Worm (Caenorhabditis elegans) whole organism, L4 larva: ENCODE data around the gene C18G1.7.

Experiments
- F44E2.7 ChIP-seq: fragments of 200-800 bp; sonication (Bioruptor generic); IDR thresholded peaks from 2 replicates; pipeline ENCODE4 v2.1.2; 2022; ENCODE audit warnings: missing genetic modification characterization, missing compliant biosample characterization
- T20F7.1 ChIP-seq: fragments of 200-800 bp; sonication (Bioruptor generic); optimal IDR thresholded peaks from 2 replicates; lab custom pipeline; 2018; ENCODE audit warnings: mild to moderate bottlenecking, missing genetic modification characterization, missing compliant biosample characterization
- aha-1 ChIP-seq: fragments of 150-350 bp; peaks from one replicate; lab custom pipeline; 2014; ENCODE audit warnings: missing biosample characterization, missing genetic modification characterization
- ceh-20 ChIP-seq: fragments of 200-800 bp; sonication (Bioruptor generic); IDR thresholded peaks from 2 replicates; pipeline ENCODE4 v1.3.6; 2022; ENCODE audit warnings: missing genetic modification reagents, missing genetic modification characterization, missing compliant biosample characterization
- ceh-62 ChIP-seq: sonication (generic microtip); optimal IDR thresholded peaks from 2 replicates; lab custom pipeline; 2017; ENCODE audit warnings: missing biosample characterization, missing genetic modification characterization
- ctbp-1 ChIP-seq: fragments of 200-800 bp; sonication (Bioruptor generic); IDR thresholded peaks from 2 replicates; pipeline ENCODE4 v1.3.6; 2022; ENCODE audit warnings: missing genetic modification reagents, missing genetic modification characterization, missing compliant biosample characterization
- daf-16 ChIP-seq, 3 experiments: sonication (generic microtip); optimal IDR thresholded peaks; 2 replicates each; lab custom pipeline; 2016 to 2017; ENCODE audit warnings: missing genetic modification characterization in 3 of 3, missing genetic modification reagents in 3 of 3, mild to moderate bottlenecking in 2 of 3, missing compliant biosample characterization in 2 of 3, missing biosample characterization in 1 of 3, moderate library complexity in 1 of 3
- dmd-6 ChIP-seq: fragments of 200-800 bp; sonication (Bioruptor generic); IDR thresholded peaks from 2 replicates; pipeline ENCODE4 v1.3.6; 2022; ENCODE audit warnings: missing genetic modification reagents, missing genetic modification characterization, missing compliant biosample characterization
- dmd-9 ChIP-seq: fragments of 200-800 bp; sonication (Bioruptor generic); IDR thresholded peaks from 2 replicates; pipeline ENCODE4 v1.3.6; 2022; ENCODE audit warnings: missing genetic modification reagents, missing genetic modification characterization, missing compliant biosample characterization
- dpl-1 ChIP-seq: fragments of 150-350 bp; optimal IDR thresholded peaks from 2 replicates; lab custom pipeline; 2014; ENCODE audit warnings: missing biosample characterization, missing genetic modification reagents, missing genetic modification characterization
- gei-8 ChIP-seq: fragments of 200-800 bp; sonication (Bioruptor generic); optimal IDR thresholded peaks from 2 replicates; lab custom pipeline; 2018; ENCODE audit warnings: mild to moderate bottlenecking, missing genetic modification characterization, missing compliant biosample characterization
- hlh-11 ChIP-seq: fragments of 200-800 bp; sonication (Bioruptor generic); optimal IDR thresholded peaks from 2 replicates; lab custom pipeline; 2018; ENCODE audit warnings: mild to moderate bottlenecking, missing genetic modification characterization, missing compliant biosample characterization
- hlh-30 ChIP-seq: sonication (generic microtip); optimal IDR thresholded peaks from 2 replicates; lab custom pipeline; 2017; ENCODE audit warnings: antibody characterized with exemption, mild to moderate bottlenecking, missing genetic modification characterization, missing compliant biosample characterization; ENCODE audit not compliant: insufficient read depth
- hmg-1.1 ChIP-seq: fragments of 200-800 bp; sonication (Bioruptor generic); IDR thresholded peaks from 2 replicates; pipeline ENCODE4 v1.3.6; 2022; ENCODE audit warnings: missing genetic modification reagents, missing genetic modification characterization, missing compliant biosample characterization
- lin-39 ChIP-seq: fragments of 150-350 bp; optimal IDR thresholded peaks from 2 replicates; lab custom pipeline; 2014; ENCODE audit warnings: missing biosample characterization, missing genetic modification reagents, missing genetic modification characterization
- lsy-2 ChIP-seq, 2 experiments: fragments of 150-350 bp in 1 of 2; sonication (generic microtip) in 1 of 2; optimal IDR thresholded peaks; 2 replicates each; lab custom pipeline; 2014 to 2017; ENCODE audit warnings: missing biosample characterization in 2 of 2, missing genetic modification characterization in 2 of 2
- mdt-29 ChIP-seq: fragments of 200-800 bp; sonication (Bioruptor generic); IDR thresholded peaks from 2 replicates; pipeline ENCODE4 v1.3.6; 2022; ENCODE audit warnings: missing genetic modification reagents, missing genetic modification characterization, missing compliant biosample characterization
- mep-1 ChIP-seq: fragments of 150-350 bp; sonication (generic microtip); optimal IDR thresholded peaks from 3 replicates; lab custom pipeline; 2014; ENCODE audit warnings: missing biosample characterization, missing genetic modification characterization
- mxl-3 ChIP-seq: fragments of 200-800 bp; sonication (Bioruptor generic); optimal IDR thresholded peaks from 2 replicates; lab custom pipeline; 2018; ENCODE audit warnings: mild to moderate bottlenecking, missing genetic modification characterization, missing compliant biosample characterization
- nhr-11 ChIP-seq: fragments of 150-350 bp; optimal IDR thresholded peaks from 2 replicates; lab custom pipeline; 2014; ENCODE audit warnings: missing biosample characterization, missing genetic modification characterization
- nhr-28 ChIP-seq: fragments of 150-350 bp; optimal IDR thresholded peaks from 2 replicates; lab custom pipeline; 2014; ENCODE audit warnings: missing biosample characterization, missing genetic modification characterization
- nhr-42 ChIP-seq: fragments of 200-800 bp; sonication (Bioruptor generic); IDR thresholded peaks from 2 replicates; pipeline ENCODE4 v1.3.6; 2022; ENCODE audit warnings: missing genetic modification characterization, missing compliant biosample characterization
- nhr-77 ChIP-seq: fragments of 150-350 bp; optimal IDR thresholded peaks from 2 replicates; lab custom pipeline; 2014; ENCODE audit warnings: missing biosample characterization, missing genetic modification characterization
- rbr-2 ChIP-seq: sonication (generic microtip); optimal IDR thresholded peaks from 2 replicates; lab custom pipeline; 2016; ENCODE audit warnings: missing genotype, missing genetic modification characterization, missing compliant biosample characterization
- saeg-2 ChIP-seq: fragments of 200-800 bp; sonication (Bioruptor generic); IDR thresholded peaks from 2 replicates; pipeline ENCODE4 v1.3.6; 2022; ENCODE audit warnings: missing genetic modification reagents, missing genetic modification characterization, missing compliant biosample characterization
- set-16 ChIP-seq: fragments of 200-800 bp; sonication (Bioruptor generic); IDR thresholded peaks from 2 replicates; pipeline ENCODE4 v1.3.6; 2022; ENCODE audit warnings: missing genetic modification reagents, missing genetic modification characterization, missing compliant biosample characterization
- skn-1 ChIP-seq: fragments of 150-350 bp; optimal IDR thresholded peaks from 2 replicates; lab custom pipeline; 2014; ENCODE audit warnings: missing biosample characterization, missing genetic modification characterization
- spr-1 ChIP-seq: sonication (generic microtip); optimal IDR thresholded peaks from 2 replicates; lab custom pipeline; 2016; ENCODE audit warnings: mild to moderate bottlenecking, missing genetic modification characterization, missing compliant biosample characterization
- tag-97 ChIP-seq: fragments of 200-800 bp; sonication (Bioruptor generic); IDR thresholded peaks from 2 replicates; pipeline ENCODE4 v1.3.6; 2022; ENCODE audit warnings: missing genetic modification characterization, missing compliant biosample characterization
- unc-130 ChIP-seq: sonication (generic microtip); optimal IDR thresholded peaks from 2 replicates; lab custom pipeline; 2016; ENCODE audit warnings: missing genetic modification reagents, missing genetic modification characterization, missing compliant biosample characterization
- unc-39 ChIP-seq: sonication (generic microtip); optimal IDR thresholded peaks from 2 replicates; lab custom pipeline; 2017; ENCODE audit warnings: missing biosample characterization, missing genetic modification characterization
- unc-62 ChIP-seq, 3 experiments: fragments of 150-350 bp in 1 of 3; sonication (generic microtip); optimal IDR thresholded peaks in 2 of 3; peaks in 1 of 3; 1 replicate in 1 of 3; 2 replicates in 2 of 3; lab custom pipeline; 2014 to 2017; ENCODE audit warnings: missing biosample characterization in 3 of 3, missing genetic modification characterization in 3 of 3, missing genetic modification reagents in 3 of 3, missing genotype in 1 of 3
- zfp-3 ChIP-seq: fragments of 200-800 bp; sonication (Bioruptor generic); conservative IDR thresholded peaks from 2 replicates; pipeline ENCODE4 v1.3.6; 2022; ENCODE audit warnings: missing genetic modification reagents, missing genetic modification characterization, missing compliant biosample characterization
- zip-2 ChIP-seq: fragments of 150-350 bp; optimal IDR thresholded peaks from 2 replicates; lab custom pipeline; 2014; ENCODE audit warnings: missing biosample characterization, missing genetic modification characterization

The C18G1.7 gene

ce11 chrV:4722314-4722713 is 23.1 kb upstream of the C18G1.7 start, which contains the start of gene F39G3.5:
Gene F39G3.5, plus strand, starts transcription at chrV:4722614.
- TF ChIP-seq daf-16 (GFP tag; optimal IDR thresholded peaks at IDR 0.05; lab: Kevin White, UChicago) (no peak), daf-16 (tag; optimal IDR thresholded peaks at IDR 0.05; lab: Kevin White, UChicago) (no peak), mdt-29 (GFP tag; lab: Robert Waterston, UW) (no peak), T20F7.1 (GFP tag; lab: Kevin White, UChicago) (no peak), unc-130 (GFP tag; lab: Kevin White, UChicago) (no peak), F44E2.7 (GFP tag; lab: Robert Waterston, UW) (no peak), nhr-28 (tag; lab: Kevin White, UChicago) (no peak), nhr-42 (GFP tag; lab: Robert Waterston, UW) (no peak), spr-1 (tag; lab: Kevin White, UChicago) (no peak), ceh-62 (tag; lab: Kevin White, UChicago) (no peak), rbr-2 (no peak), gei-8 (GFP tag; lab: Kevin White, UChicago) (no peak), dmd-9 (GFP tag; lab: Robert Waterston, UW) (no peak)
- TF ChIP-seq, all 104 proteins: peak for 0

- TF ChIP-seq set-16 (GFP tag; lab: Robert Waterston, UW) = no peak
- peak; percentile 30 for TF ChIP-seq aha-1 (tag; lab: Kevin White, UChicago)
Measured at ce11 chrV:4724453-4724852, 20.9 kb upstream of the C18G1.7 start, which contains the start of gene F39G3.4. Gene F39G3.4, plus strand, starts transcription at chrV:4724753.

ce11 chrV:4730075-4730474 is 15.3 kb upstream of the C18G1.7 start, which contains the start of gene tig-2:
Gene tig-2, minus strand, starts transcription at chrV:4730161.
- 0 out of 2 replicates have a peak, but pooled peaks have one; percentile 43 for TF ChIP-seq ceh-20 (GFP tag; lab: Robert Waterston, UW)
- TF ChIP-seq mxl-3 (GFP tag; lab: Kevin White, UChicago) = peak; percentile 65
- peak in 1 of 2 experiments; percentile 99 for TF ChIP-seq unc-62 (GFP tag; optimal IDR thresholded peaks at IDR 0.05 in 1 of 2; lab: Kevin White, UChicago)
- no peak for TF ChIP-seq unc-62 (tag; optimal IDR thresholded peaks at IDR 0.05; lab: Kevin White, UChicago)
- peak; percentile 48 for TF ChIP-seq nhr-28 (tag; lab: Kevin White, UChicago)
- TF ChIP-seq saeg-2 (GFP tag; lab: Robert Waterston, UW) = 0 out of 2 replicates have a peak, but pooled peaks have one; percentile 25
- TF ChIP-seq hlh-11 (tag; lab: Kevin White, UChicago) = peak; percentile 28
- no peak for TF ChIP-seq tag-97 (GFP tag; lab: Robert Waterston, UW)
- TF ChIP-seq nhr-77 (tag; lab: Kevin White, UChicago) = no peak
- TF ChIP-seq dpl-1 = no peak
- TF ChIP-seq hmg-1.1 (GFP tag; lab: Robert Waterston, UW) = peak; percentile 53; the same call in 1 of the 2 replicates
- no peak for TF ChIP-seq lin-39 (tag; lab: Kevin White, UChicago)
- peak; percentile 29 for TF ChIP-seq hlh-30
- no peak for TF ChIP-seq zip-2
- TF ChIP-seq ctbp-1 (GFP tag; lab: Robert Waterston, UW) = 0 out of 2 replicates have a peak, but pooled peaks have one; percentile 11
- peak; percentile 19 for TF ChIP-seq mep-1 (tag; lab: Kevin White, UChicago)
- peak; percentile 16 for TF ChIP-seq nhr-11 (tag; lab: Kevin White, UChicago)
- TF ChIP-seq unc-39 (tag; lab: Kevin White, UChicago) = no peak
- peak; percentile 80 for TF ChIP-seq aha-1 (tag; lab: Kevin White, UChicago)
- no peak for TF ChIP-seq zfp-3 (GFP tag; lab: Robert Waterston, UW)
- TF ChIP-seq dmd-6 (GFP tag; lab: Robert Waterston, UW) = peak; percentile 58
- no peak for TF ChIP-seq skn-1 (tag; lab: Kevin White, UChicago)
- peak in 1 of 2 experiments; percentile 29 for TF ChIP-seq lsy-2 (tag; optimal IDR thresholded peaks at IDR 0.05; lab: Kevin White, UChicago)
